Worm (Caenorhabditis elegans): ENCODE results near the gene ZC477.3.

ZC477.3 gene

DNA sequence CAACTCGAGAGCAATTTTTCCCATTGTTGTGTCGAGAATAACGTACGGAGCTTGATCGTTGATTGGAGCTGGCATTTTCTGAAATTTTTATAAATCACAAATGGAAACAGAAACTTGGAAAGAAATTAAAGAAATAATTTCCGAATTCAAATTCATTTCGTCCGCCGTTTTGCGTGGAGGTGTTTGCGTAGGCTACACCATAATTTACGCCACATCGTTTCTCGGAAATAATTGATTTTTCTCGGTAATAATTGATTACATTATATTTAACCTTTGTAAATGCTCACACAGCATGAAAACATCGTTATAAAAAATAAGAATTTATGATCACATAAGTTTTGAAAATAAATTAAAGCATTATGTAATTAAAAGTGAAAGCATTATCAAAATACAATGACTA is 29.8 kb downstream of the ZC477.3 start, which contains the start of gene cyn-12:
TSS of gene cyn-12 (minus strand) at position 78 of the 400 bp plus-strand sequence.
- TF ChIP-seq unc-130 (tag; optimal IDR thresholded peaks at IDR 0.05) (peak; percentile 52), F16B12.6 (tag; optimal IDR thresholded peaks at IDR 0.05) (peak; percentile 85), efl-1 (optimal IDR thresholded peaks at IDR 0.05) (peak; percentile 15 to 52), efl-1 (GFP tag; optimal IDR thresholded peaks at IDR 0.05 in 1 of 2) (peak; percentile 52 to 93), nhr-20 (tag; optimal IDR thresholded peaks at IDR 0.05) (peak; percentile 38), nhr-47 (tag; optimal IDR thresholded peaks at IDR 0.05) (peak; percentile 52), swsn-7 (tag; optimal IDR thresholded peaks at IDR 0.05) (peak; percentile 31), tbx-2 (tag; optimal IDR thresholded peaks at IDR 0.05) (peak; percentile 6), snu-23 (GFP tag; optimal IDR thresholded peaks at IDR 0.05) (peak; percentile 55), ces-1 (GFP tag; optimal IDR thresholded peaks at IDR 0.05) (no peak), nhr-77 (tag; optimal IDR thresholded peaks at IDR 0.05) (no peak), lsy-2 (tag; optimal IDR thresholded peaks at IDR 0.05) (peak; percentile 41 to 55), irx-1 (tag; optimal IDR thresholded peaks at IDR 0.05) (no peak), dpl-1 (GFP tag; optimal IDR thresholded peaks at IDR 0.05) (peak in 2 of 3 experiments; percentile 48 to 58), nhr-71 (tag; optimal IDR thresholded peaks at IDR 0.05) (peak; percentile 56), elt-2 (tag; optimal IDR thresholded peaks at IDR 0.05) (no peak), lin-35 (GFP tag; optimal IDR thresholded peaks at IDR 0.05) (peak; percentile 19 to 46), lin-14 (GFP tag; optimal IDR thresholded peaks at IDR 0.05) (peak; percentile 11), lin-15B (tag; optimal IDR thresholded peaks at IDR 0.05) (peak; percentile 7)

- TF ChIP-seq xbp-1 (tag; optimal IDR thresholded peaks at IDR 0.05), result no peak
- no peak for TF ChIP-seq nhr-19 (GFP tag; conservative IDR thresholded peaks at IDR 0.05)
- no peak for TF ChIP-seq C16A3.4 (tag; optimal IDR thresholded peaks at IDR 0.05)
- TF ChIP-seq ceh-90 (tag; optimal IDR thresholded peaks at IDR 0.05), result no peak
- no peak for TF ChIP-seq nhr-84 (tag; optimal IDR thresholded peaks at IDR 0.05)
- TF ChIP-seq nhr-11 (tag; optimal IDR thresholded peaks at IDR 0.05), result no peak
- no peak for TF ChIP-seq hlh-4 (tag; optimal IDR thresholded peaks at IDR 0.05)
- TF ChIP-seq fkh-4 (tag; optimal IDR thresholded peaks at IDR 0.05; ENCODE audit: borderline replicate concordance), result no peak
- no peak for TF ChIP-seq tbx-2 (tag; optimal IDR thresholded peaks at IDR 0.05)
- TF ChIP-seq nhr-237 (tag; optimal IDR thresholded peaks at IDR 0.05), result no peak
- no peak for TF ChIP-seq efl-1 (optimal IDR thresholded peaks at IDR 0.05)
- TF ChIP-seq efl-1 (GFP tag; optimal IDR thresholded peaks at IDR 0.05 in 1 of 2), result no peak
- no peak for TF ChIP-seq sptf-1 (tag; optimal IDR thresholded peaks at IDR 0.05)
- TF ChIP-seq swsn-7 (tag; optimal IDR thresholded peaks at IDR 0.05), result no peak
- TF ChIP-seq elt-3 (tag; optimal IDR thresholded peaks at IDR 0.05), result no peak
- TF ChIP-seq mab-9 (GFP tag; IDR thresholded peaks at IDR 0.05), result no peak
- TF ChIP-seq lir-3 (tag; optimal IDR thresholded peaks at IDR 0.05; ENCODE audit: poor library complexity), result no peak
Measured at ce11 chrIV:7133983-7134382, 30.7 kb downstream of the ZC477.3 start, which contains the start of gene mutd-1. Gene mutd-1 (minus strand): TSS chrIV:7134083.

DNA sequence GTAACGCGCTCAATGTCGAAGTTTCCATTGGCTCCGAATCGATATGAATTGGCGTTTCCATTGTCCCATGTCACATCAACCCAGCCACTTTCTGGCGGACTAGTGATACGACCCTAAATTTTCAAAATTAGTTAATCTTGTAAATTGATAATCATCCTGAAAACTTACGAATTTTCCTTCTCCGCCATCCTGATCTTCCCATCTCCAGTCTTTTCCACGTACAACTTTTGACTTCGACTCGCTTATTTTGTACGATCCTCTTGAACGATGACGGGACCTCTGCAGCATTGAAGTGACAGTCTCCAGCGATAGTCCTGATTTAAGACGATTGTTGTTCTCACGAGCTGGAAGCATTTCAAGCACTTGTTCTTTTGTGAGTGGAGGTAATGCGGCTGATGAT is 35.9 kb downstream of the ZC477.3 start:
- TF ChIP-seq aly-2 (tag; optimal IDR thresholded peaks at IDR 0.05) (no peak), vab-15 (tag; optimal IDR thresholded peaks at IDR 0.05) (no peak), hlh-4 (tag; optimal IDR thresholded peaks at IDR 0.05) (no peak), pag-3 (tag; optimal IDR thresholded peaks at IDR 0.05; ENCODE audit: borderline replicate concordance, insufficient read depth) (no peak), nhr-77 (tag; optimal IDR thresholded peaks at IDR 0.05) (no peak), hpl-2 (GFP tag; optimal IDR thresholded peaks at IDR 0.05) (no peak), egl-27 (tag; optimal IDR thresholded peaks at IDR 0.05) (no peak), nhr-20 (tag; optimal IDR thresholded peaks at IDR 0.05) (no peak), lin-14 (GFP tag; optimal IDR thresholded peaks at IDR 0.05) (no peak), skn-1 (tag; optimal IDR thresholded peaks at IDR 0.05) (no peak), unc-62 (GFP tag; optimal IDR thresholded peaks at IDR 0.05) (no peak), nhr-85 (tag) (no peak), alr-1 (tag; optimal IDR thresholded peaks at IDR 0.05; ENCODE audit: borderline replicate concordance) (no peak), unc-86 (tag; optimal IDR thresholded peaks at IDR 0.05) (no peak), ztf-4 (tag; optimal IDR thresholded peaks at IDR 0.05) (no peak), tbx-2 (tag; optimal IDR thresholded peaks at IDR 0.05) (no peak), nhr-11 (tag; optimal IDR thresholded peaks at IDR 0.05) (no peak), lin-13 (GFP tag; optimal IDR thresholded peaks at IDR 0.05) (no peak)
